Worm (Caenorhabditis elegans) whole organism, L4 larva: ENCODE data around the gene sftb-1.

Experiments
- F10B5.3 ChIP-seq: sonication (generic microtip); optimal IDR thresholded peaks from 2 replicates; lab custom pipeline; 2016; ENCODE audit warnings: mild to moderate bottlenecking, missing genetic modification characterization, missing compliant biosample characterization
- F37D6.2 ChIP-seq: sonication (generic microtip); optimal IDR thresholded peaks from 2 replicates; lab custom pipeline; 2016; ENCODE audit warnings: mild to moderate bottlenecking, missing genetic modification characterization, missing compliant biosample characterization
- R02D3.7 ChIP-seq: fragments of 150-350 bp; sonication (generic microtip); optimal IDR thresholded peaks from 3 replicates; lab custom pipeline; 2014; ENCODE audit warnings: missing biosample characterization, missing genetic modification characterization
- Y105C5A.15 ChIP-seq: fragments of 200-800 bp; sonication (Bioruptor generic); IDR thresholded peaks from 2 replicates; pipeline ENCODE4 v1.3.6; 2022; ENCODE audit warnings: missing genetic modification characterization, missing compliant biosample characterization
- Y5F2A.4 ChIP-seq: fragments of 200-800 bp; sonication (Bioruptor generic); optimal IDR thresholded peaks from 2 replicates; lab custom pipeline; 2018; ENCODE audit warnings: mild to moderate bottlenecking, missing genetic modification characterization, missing compliant biosample characterization
- ZK546.5 ChIP-seq, 2 experiments: sonication (generic microtip); optimal IDR thresholded peaks; 2 replicates each; lab custom pipeline; 2017; ENCODE audit warnings: missing biosample characterization in 2 of 2, missing genetic modification characterization in 2 of 2
- aly-2 ChIP-seq: sonication (generic microtip); optimal IDR thresholded peaks from 2 replicates; lab custom pipeline; 2018; ENCODE audit warnings: missing biosample characterization, missing genetic modification characterization
- arid-1 ChIP-seq: fragments of 200-800 bp; sonication (Bioruptor generic); conservative IDR thresholded peaks from 2 replicates; pipeline ENCODE4 v1.3.6; 2022; ENCODE audit warnings: missing genetic modification reagents, missing genetic modification characterization, missing compliant biosample characterization
- attf-4 ChIP-seq: sonication (generic microtip); optimal IDR thresholded peaks from 3 replicates; lab custom pipeline; 2017; ENCODE audit warnings: missing biosample characterization, missing genetic modification characterization
- ceh-20 ChIP-seq: fragments of 200-800 bp; sonication (Bioruptor generic); IDR thresholded peaks from 2 replicates; pipeline ENCODE4 v1.3.6; 2022; ENCODE audit warnings: missing genetic modification reagents, missing genetic modification characterization, missing compliant biosample characterization
- ceh-62 ChIP-seq: sonication (generic microtip); optimal IDR thresholded peaks from 2 replicates; lab custom pipeline; 2017; ENCODE audit warnings: missing biosample characterization, missing genetic modification characterization
- ceh-82 ChIP-seq: sonication (generic microtip); optimal IDR thresholded peaks from 2 replicates; lab custom pipeline; 2017; ENCODE audit warnings: missing biosample characterization, missing genetic modification characterization
- ces-1 ChIP-seq: fragments of 150-350 bp; sonication (generic microtip); optimal IDR thresholded peaks from 4 replicates; lab custom pipeline; 2014; ENCODE audit warnings: missing biosample characterization, missing genetic modification reagents, missing genetic modification characterization
- ctbp-1 ChIP-seq: fragments of 200-800 bp; sonication (Bioruptor generic); IDR thresholded peaks from 2 replicates; pipeline ENCODE4 v1.3.6; 2022; ENCODE audit warnings: missing genetic modification reagents, missing genetic modification characterization, missing compliant biosample characterization
- daf-12 ChIP-seq: fragments of 150-350 bp; optimal IDR thresholded peaks from 2 replicates; lab custom pipeline; 2014; ENCODE audit warnings: missing biosample characterization, missing genetic modification reagents, missing genetic modification characterization
- daf-19 ChIP-seq: fragments of 200-800 bp; sonication (Bioruptor generic); conservative IDR thresholded peaks from 2 replicates; pipeline ENCODE4 v1.3.6; 2022; ENCODE audit warnings: missing genetic modification characterization, missing compliant biosample characterization
- daf-8 ChIP-seq: fragments of 200-800 bp; sonication (Bioruptor generic); IDR thresholded peaks from 2 replicates; pipeline ENCODE4 v1.3.6; 2022; ENCODE audit warnings: missing genetic modification characterization, missing compliant biosample characterization
- dmd-9 ChIP-seq: fragments of 200-800 bp; sonication (Bioruptor generic); IDR thresholded peaks from 2 replicates; pipeline ENCODE4 v1.3.6; 2022; ENCODE audit warnings: missing genetic modification reagents, missing genetic modification characterization, missing compliant biosample characterization
- dpl-1 ChIP-seq: fragments of 150-350 bp; optimal IDR thresholded peaks from 2 replicates; lab custom pipeline; 2014; ENCODE audit warnings: missing biosample characterization, missing genetic modification reagents, missing genetic modification characterization
- dve-1 ChIP-seq: sonication (generic microtip); optimal IDR thresholded peaks from 2 replicates; lab custom pipeline; 2017; ENCODE audit warnings: antibody characterized with exemption, mild to moderate bottlenecking, missing genetic modification characterization, missing compliant biosample characterization; ENCODE audit not compliant: insufficient read depth
- hlh-11 ChIP-seq: fragments of 200-800 bp; sonication (Bioruptor generic); optimal IDR thresholded peaks from 2 replicates; lab custom pipeline; 2018; ENCODE audit warnings: mild to moderate bottlenecking, missing genetic modification characterization, missing compliant biosample characterization
- hlh-30 ChIP-seq: sonication (generic microtip); optimal IDR thresholded peaks from 2 replicates; lab custom pipeline; 2017; ENCODE audit warnings: antibody characterized with exemption, mild to moderate bottlenecking, missing genetic modification characterization, missing compliant biosample characterization; ENCODE audit not compliant: insufficient read depth
- jun-1 ChIP-seq: fragments of 150-350 bp; optimal IDR thresholded peaks from 2 replicates; lab custom pipeline; 2014; ENCODE audit warnings: missing biosample characterization, missing genetic modification reagents, missing genetic modification characterization
- lim-7 ChIP-seq: fragments of 200-800 bp; sonication (Bioruptor generic); IDR thresholded peaks from 2 replicates; pipeline ENCODE4 v1.3.6; 2022; ENCODE audit warnings: missing genetic modification characterization, missing compliant biosample characterization
- lin-13 ChIP-seq: fragments of 150-350 bp; optimal IDR thresholded peaks from 2 replicates; lab custom pipeline; 2014; ENCODE audit warnings: missing biosample characterization, missing genetic modification reagents, missing genetic modification characterization
- lin-15B ChIP-seq: fragments of 150-350 bp; sonication (generic microtip); optimal IDR thresholded peaks from 3 replicates; lab custom pipeline; 2014; ENCODE audit warnings: missing biosample characterization, missing genetic modification characterization
- lin-29 ChIP-seq: fragments of 200-800 bp; sonication (Bioruptor generic); IDR thresholded peaks from 2 replicates; pipeline ENCODE4 v1.3.6; 2022; ENCODE audit warnings: missing genetic modification reagents, missing genetic modification characterization, missing compliant biosample characterization
- lin-38 ChIP-seq: fragments of 200-800 bp; sonication (Bioruptor generic); IDR thresholded peaks from 2 replicates; pipeline ENCODE4 v1.3.6; 2022; ENCODE audit warnings: missing genetic modification reagents, missing genetic modification characterization, missing compliant biosample characterization
- lin-39 ChIP-seq: fragments of 150-350 bp; optimal IDR thresholded peaks from 2 replicates; lab custom pipeline; 2014; ENCODE audit warnings: missing biosample characterization, missing genetic modification reagents, missing genetic modification characterization
- madf-5 ChIP-seq, 2 experiments: fragments of 200-800 bp; sonication (Bioruptor generic); IDR thresholded peaks; 2 replicates each; pipeline ENCODE4 v1.3.6; 2022; ENCODE audit warnings: missing compliant biosample characterization in 2 of 2, missing genetic modification characterization in 2 of 2
- madf-9 ChIP-seq: fragments of 200-800 bp; sonication (Bioruptor generic); conservative IDR thresholded peaks from 2 replicates; pipeline ENCODE4 v1.3.6; 2022; ENCODE audit warnings: missing genetic modification reagents, missing genetic modification characterization, missing compliant biosample characterization
- mdl-1 ChIP-seq, 2 experiments: fragments of 150-350 bp in 1 of 2; sonication (generic microtip) in 1 of 2; optimal IDR thresholded peaks; 2 replicates each; lab custom pipeline; 2014 to 2017; ENCODE audit warnings: missing biosample characterization in 2 of 2, missing genetic modification characterization in 2 of 2
- mes-2 ChIP-seq: sonication (generic microtip); optimal IDR thresholded peaks from 2 replicates; lab custom pipeline; 2016; ENCODE audit warnings: missing genotype, mild to moderate bottlenecking, missing genetic modification characterization, missing compliant biosample characterization; ENCODE audit not compliant: poor library complexity, severe bottlenecking
- nhr-10 ChIP-seq: fragments of 150-350 bp; optimal IDR thresholded peaks from 2 replicates; lab custom pipeline; 2014; ENCODE audit warnings: missing biosample characterization, missing genetic modification characterization
- nhr-41 ChIP-seq: fragments of 200-800 bp; sonication (Bioruptor generic); IDR thresholded peaks from 2 replicates; pipeline ENCODE4 v1.3.6; 2022; ENCODE audit warnings: missing genetic modification reagents, missing genetic modification characterization, missing compliant biosample characterization
- nhr-48 ChIP-seq: sonication (generic microtip); optimal IDR thresholded peaks from 2 replicates; lab custom pipeline; 2016; ENCODE audit warnings: mild to moderate bottlenecking, missing genetic modification characterization, missing compliant biosample characterization
- nhr-76 ChIP-seq: fragments of 150-350 bp; optimal IDR thresholded peaks from 2 replicates; lab custom pipeline; 2014; ENCODE audit warnings: missing biosample characterization, missing genetic modification characterization
- pha-4 ChIP-seq, 2 experiments: fragments of 150-350 bp in 1 of 2; fragments of 200-800 bp in 1 of 2; sonication (Bioruptor generic) in 1 of 2; IDR thresholded peaks in 1 of 2; optimal IDR thresholded peaks in 1 of 2; 2 replicates each; pipeline versions ENCODE4 v1.3.6 to Lab custom; 2014 to 2022; ENCODE audit warnings: missing genetic modification characterization in 2 of 2, missing genetic modification reagents in 2 of 2, missing biosample characterization in 1 of 2, missing compliant biosample characterization in 1 of 2
- rbr-2 ChIP-seq: sonication (generic microtip); optimal IDR thresholded peaks from 2 replicates; lab custom pipeline; 2016; ENCODE audit warnings: missing genotype, missing genetic modification characterization, missing compliant biosample characterization
- saeg-2 ChIP-seq: fragments of 200-800 bp; sonication (Bioruptor generic); IDR thresholded peaks from 2 replicates; pipeline ENCODE4 v1.3.6; 2022; ENCODE audit warnings: missing genetic modification reagents, missing genetic modification characterization, missing compliant biosample characterization
- snpc-4 ChIP-seq: fragments of 150-350 bp; optimal IDR thresholded peaks from 2 replicates; lab custom pipeline; 2014; ENCODE audit warnings: missing biosample characterization, missing genetic modification characterization
- spr-3 ChIP-seq: fragments of 200-800 bp; sonication (Bioruptor generic); optimal IDR thresholded peaks from 2 replicates; lab custom pipeline; 2018; ENCODE audit warnings: mild to moderate bottlenecking, missing genetic modification characterization, missing compliant biosample characterization
- tag-97 ChIP-seq: fragments of 200-800 bp; sonication (Bioruptor generic); IDR thresholded peaks from 2 replicates; pipeline ENCODE4 v1.3.6; 2022; ENCODE audit warnings: missing genetic modification characterization, missing compliant biosample characterization
- tra-1 ChIP-seq: fragments of 200-800 bp; sonication (Bioruptor generic); IDR thresholded peaks from 2 replicates; pipeline ENCODE4 v1.3.6; 2022; ENCODE audit warnings: missing genetic modification reagents, missing genetic modification characterization, missing compliant biosample characterization
- unc-62 ChIP-seq, 3 experiments: fragments of 150-350 bp in 1 of 3; sonication (generic microtip); optimal IDR thresholded peaks in 2 of 3; peaks in 1 of 3; 1 replicate in 1 of 3; 2 replicates in 2 of 3; lab custom pipeline; 2014 to 2017; ENCODE audit warnings: missing biosample characterization in 3 of 3, missing genetic modification characterization in 3 of 3, missing genetic modification reagents in 3 of 3, missing genotype in 1 of 3
- vab-7 ChIP-seq: fragments of 200-800 bp; sonication (Bioruptor generic); IDR thresholded peaks from 2 replicates; pipeline ENCODE4 v1.3.6; 2022; ENCODE audit warnings: missing genetic modification reagents, missing genetic modification characterization, missing compliant biosample characterization
- zag-1 ChIP-seq: fragments of 150-350 bp; optimal IDR thresholded peaks from 2 replicates; lab custom pipeline; 2014; ENCODE audit warnings: missing biosample characterization, missing genetic modification characterization
- zfp-3 ChIP-seq: fragments of 200-800 bp; sonication (Bioruptor generic); conservative IDR thresholded peaks from 2 replicates; pipeline ENCODE4 v1.3.6; 2022; ENCODE audit warnings: missing genetic modification reagents, missing genetic modification characterization, missing compliant biosample characterization
- ztf-11 ChIP-seq: fragments of 150-350 bp; optimal IDR thresholded peaks from 2 replicates; lab custom pipeline; 2014; ENCODE audit warnings: missing biosample characterization, missing genetic modification characterization

sftb-1 gene

DNA sequence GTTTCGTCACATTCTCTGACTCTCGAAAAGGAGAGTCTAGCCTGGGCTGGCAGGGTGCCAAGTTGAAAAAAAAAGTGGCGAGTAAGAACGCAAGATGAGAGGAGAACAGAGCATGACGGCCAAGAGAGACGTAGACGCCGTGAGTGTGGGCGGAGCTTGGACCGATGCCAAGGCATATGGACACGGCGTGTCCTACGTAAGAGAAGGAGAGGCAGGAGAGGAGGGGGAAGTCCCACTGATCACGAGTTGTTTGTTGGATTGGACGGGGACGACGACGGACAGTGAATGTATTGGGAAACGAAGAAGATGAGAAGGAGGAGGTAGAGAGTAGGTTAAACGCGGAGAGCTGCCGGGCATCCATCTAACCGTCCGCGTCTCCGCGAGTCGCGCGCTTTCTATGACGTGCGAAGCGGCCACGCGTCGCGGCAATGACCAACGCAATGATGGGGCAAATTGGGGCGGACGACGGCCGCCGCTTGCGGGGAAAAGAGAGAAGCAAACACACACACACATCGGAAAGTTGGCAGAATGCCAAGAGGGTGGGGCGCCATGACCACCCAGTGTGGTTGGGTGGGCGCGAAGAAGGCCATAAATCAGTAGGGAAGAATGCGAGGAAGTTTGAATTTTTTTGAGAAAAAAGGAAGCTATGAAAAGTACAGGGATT is 13.0 kb upstream of the sftb-1 start (continued):
- TF ChIP-seq pha-4 (GFP tag; IDR thresholded peaks at IDR 0.05; lab: Robert Waterston, UW) (peak; percentile 98), pha-4 (tag; optimal IDR thresholded peaks at IDR 0.05; lab: Kevin White, UChicago) (peak; percentile 40), lin-39 (tag; lab: Kevin White, UChicago) (peak; percentile 74), madf-5 (GFP tag; IDR thresholded peaks at IDR 0.05; lab: Robert Waterston, UW) (peak in 1 of 2 experiments; percentile 39; a peak in 1 of 4 replicates), nhr-10 (tag; lab: Kevin White, UChicago) (peak; percentile 93), Y105C5A.15 (GFP tag; lab: Robert Waterston, UW) (no peak), rbr-2 (tag; lab: Kevin White, UChicago) (peak; percentile 99), nhr-48 (tag; lab: Kevin White, UChicago) (peak; percentile 99), Y5F2A.4 (GFP tag; lab: Kevin White, UChicago) (peak; percentile 72), saeg-2 (GFP tag; lab: Robert Waterston, UW) (peak; percentile 98), dve-1 (tag; lab: Kevin White, UChicago) (peak; percentile 99), zag-1 (tag; lab: Kevin White, UChicago) (peak; percentile 91), ztf-11 (tag; lab: Kevin White, UChicago) (no peak), tag-97 (GFP tag; lab: Robert Waterston, UW) (0 out of 2 replicates have a peak, but pooled peaks have one; percentile 10), ceh-82 (tag; lab: Kevin White, UChicago) (no peak), spr-3 (peak; percentile 92), vab-7 (GFP tag; lab: Robert Waterston, UW) (peak; percentile 82), F10B5.3 (tag; lab: Kevin White, UChicago) (peak; percentile 91), ZK546.5 (tag; optimal IDR thresholded peaks at IDR 0.05; lab: Kevin White, UChicago) (peak in 1 of 2 experiments; percentile 52), jun-1 (peak; percentile 90), mdl-1 (tag; optimal IDR thresholded peaks at IDR 0.05; lab: Kevin White, UChicago) (peak; percentile 98 to 99), F37D6.2 (tag; lab: Kevin White, UChicago) (peak; percentile 97), lin-13 (GFP tag; lab: Kevin White, UChicago) (peak; percentile 90), mes-2 (tag; lab: Kevin White, UChicago) (peak; percentile 77), unc-62 (GFP tag; optimal IDR thresholded peaks at IDR 0.05 in 1 of 2; lab: Kevin White, UChicago) (peak in 1 of 2 experiments; percentile 100), unc-62 (tag; optimal IDR thresholded peaks at IDR 0.05; lab: Kevin White, UChicago) (peak; percentile 72), R02D3.7 (tag; lab: Kevin White, UChicago) (no peak), attf-4 (tag; lab: Kevin White, UChicago) (peak; percentile 54), arid-1 (GFP tag; lab: Robert Waterston, UW) (peak; percentile 87), ceh-20 (GFP tag; lab: Robert Waterston, UW) (peak; percentile 98), dpl-1 (GFP tag; lab: Kevin White, UChicago) (peak; percentile 78), dmd-9 (GFP tag; lab: Robert Waterston, UW) (peak; percentile 75; the same call in 1 of the 2 replicates), hlh-30 (tag; lab: Kevin White, UChicago) (peak; percentile 98), ctbp-1 (GFP tag; lab: Robert Waterston, UW) (peak; percentile 98), lin-15B (tag; lab: Kevin White, UChicago) (peak; percentile 25), ceh-62 (tag; lab: Kevin White, UChicago) (no peak), lin-38 (peak; percentile 85), zfp-3 (GFP tag; lab: Robert Waterston, UW) (peak; percentile 91), nhr-76 (tag; lab: Kevin White, UChicago) (peak; percentile 58), madf-9 (GFP tag; lab: Robert Waterston, UW) (peak; percentile 99), lim-7 (GFP tag; lab: Robert Waterston, UW) (peak; percentile 42; the same call in 1 of the 2 replicates), ces-1 (GFP tag; lab: Kevin White, UChicago) (peak; percentile 14), daf-8 (GFP tag; lab: Robert Waterston, UW) (no peak), snpc-4 (tag; lab: Kevin White, UChicago) (peak; percentile 56), daf-12 (tag; lab: Kevin White, UChicago) (no peak), nhr-41 (GFP tag; lab: Robert Waterston, UW) (peak; percentile 91), tra-1 (GFP tag; lab: Robert Waterston, UW) (peak; percentile 98), daf-19 (peak; percentile 81), aly-2 (tag; lab: Kevin White, UChicago) (no peak), hlh-11 (tag; lab: Kevin White, UChicago) (peak; percentile 100), lin-29 (GFP tag; lab: Robert Waterston, UW) (peak; percentile 91)
